Fruit fly (Drosophila melanogaster): ENCODE results near the gene CG32284.

dm6 chr3L:3197464-3197863 is 11.0 kb downstream of the CG32284 start, which contains the start of gene CG14966:
- TF ChIP-seq CG8478 (optimal IDR thresholded peaks at IDR 0.05): no peak
- TF ChIP-seq Dll (optimal IDR thresholded peaks at IDR 0.05): no peak
- TF ChIP-seq usp (GFP tag; optimal IDR thresholded peaks at IDR 0.05): no peak
- no peak for TF ChIP-seq psq (optimal IDR thresholded peaks at IDR 0.05)
- no peak for TF ChIP-seq pan (optimal IDR thresholded peaks at IDR 0.05)
- no peak for TF ChIP-seq EcR (GFP tag; optimal IDR thresholded peaks at IDR 0.05)
